Worm (Caenorhabditis elegans) whole organism, early embryonic: ENCODE results near the gene sap-49.

Experiments
- B0310.2 ChIP-seq: sonication (generic microtip); optimal IDR thresholded peaks from 2 replicates; lab custom pipeline; 2016; ENCODE audit warnings: mild to moderate bottlenecking, missing genetic modification characterization, missing compliant biosample characterization
- F13C5.2 ChIP-seq: sonication (generic microtip); optimal IDR thresholded peaks from 2 replicates; lab custom pipeline; 2017; ENCODE audit warnings: mild to moderate bottlenecking, missing genetic modification characterization, inconsistent platforms, missing compliant biosample characterization
- aly-1 ChIP-seq: sonication (generic microtip); optimal IDR thresholded peaks from 2 replicates; lab custom pipeline; 2016; ENCODE audit warnings: missing genetic modification characterization, missing compliant biosample characterization
- ama-1 ChIP-seq: fragments of 150-350 bp; optimal IDR thresholded peaks from 2 replicates; lab custom pipeline; 2014
- ceh-13 ChIP-seq: fragments of 200-800 bp; sonication (Bioruptor generic); optimal IDR thresholded peaks from 2 replicates; lab custom pipeline; 2018; ENCODE audit warnings: mild to moderate bottlenecking, missing genetic modification characterization, missing compliant biosample characterization
- ceh-36 ChIP-seq: sonication (generic microtip); optimal IDR thresholded peaks from 2 replicates; lab custom pipeline; 2016; ENCODE audit warnings: missing genetic modification characterization, inconsistent platforms, missing compliant biosample characterization
- ets-7 ChIP-seq: sonication (generic microtip); optimal IDR thresholded peaks from 2 replicates; lab custom pipeline; 2016; ENCODE audit warnings: missing genotype, missing genetic modification characterization, missing compliant biosample characterization
- flt-1 ChIP-seq: fragments of 200-800 bp; sonication (Bioruptor generic); IDR thresholded peaks from 2 replicates; pipeline ENCODE4 v1.3.6; 2022; ENCODE audit warnings: missing genetic modification characterization, missing compliant biosample characterization
- hmbx-1 ChIP-seq: sonication (generic microtip); optimal IDR thresholded peaks from 2 replicates; lab custom pipeline; 2016; ENCODE audit warnings: mild to moderate bottlenecking, missing genetic modification characterization, missing compliant biosample characterization
- hmg-4 ChIP-seq: fragments of 200-800 bp; sonication (Bioruptor generic); optimal IDR thresholded peaks from 2 replicates; lab custom pipeline; 2018; ENCODE audit warnings: mild to moderate bottlenecking, missing genetic modification characterization, missing compliant biosample characterization
- hnd-1 ChIP-seq: sonication (generic microtip); optimal IDR thresholded peaks from 2 replicates; lab custom pipeline; 2016; ENCODE audit warnings: missing genetic modification characterization, missing compliant biosample characterization
- pes-1 ChIP-seq: fragments of 200-800 bp; sonication (Bioruptor generic); IDR thresholded peaks from 2 replicates; pipeline ENCODE4 v1.3.6; 2022; ENCODE audit warnings: missing genetic modification reagents, missing genetic modification characterization, missing compliant biosample characterization
- scrt-1 ChIP-seq: fragments of 200-800 bp; sonication (Bioruptor generic); IDR thresholded peaks from 2 replicates; pipeline ENCODE4 v1.3.6; 2022; ENCODE audit warnings: missing genetic modification characterization, missing compliant biosample characterization
- sea-1 ChIP-seq: fragments of 200-800 bp; sonication (Bioruptor generic); conservative IDR thresholded peaks from 2 replicates; pipeline ENCODE4 v1.3.6; 2022; ENCODE audit warnings: missing genetic modification characterization, missing compliant biosample characterization
- tbx-11 ChIP-seq: fragments of 200-800 bp; sonication (Bioruptor generic); IDR thresholded peaks from 2 replicates; pipeline ENCODE4 v1.3.6; 2022; ENCODE audit warnings: missing genetic modification characterization, missing compliant biosample characterization
- tbx-37 ChIP-seq: fragments of 200-800 bp; sonication (Bioruptor generic); conservative IDR thresholded peaks from 2 replicates; pipeline ENCODE4 v1.3.6; 2022; ENCODE audit warnings: missing genetic modification reagents, missing genetic modification characterization, missing compliant biosample characterization
- tra-4 ChIP-seq: sonication (generic microtip); optimal IDR thresholded peaks from 2 replicates; lab custom pipeline; 2017; ENCODE audit warnings: missing genetic modification characterization, missing compliant biosample characterization

sap-49 gene

ce11 chrII:8065985-8066384 lies 30.4 kb upstream of the sap-49 start, which contains the start of gene pdha-1:
pdha-1 (plus strand) TSS chrII:8066285.
- TF ChIP-seq hmbx-1 (no peak), scrt-1 (GFP tag; lab: Robert Waterston, UW) (no peak), sea-1 (GFP tag; lab: Robert Waterston, UW) (no peak), ama-1 (lab: Kevin White, UChicago) (no peak), hnd-1 (tag; lab: Kevin White, UChicago) (no peak), ets-7 (no peak)

ce11 chrII:8062334-8062791 lies 26.8 kb upstream of the sap-49 start, which contains the start of gene ufd-2:
ufd-2 (plus strand) TSS chrII:8062741.
- 0 out of 2 replicates have a peak, but pooled peaks have one; percentile 23 for TF ChIP-seq scrt-1 (GFP tag; lab: Robert Waterston, UW)
- TF ChIP-seq sea-1 (GFP tag; lab: Robert Waterston, UW), result no peak
- TF ChIP-seq tbx-11 (GFP tag; lab: Robert Waterston, UW), result no peak
- peak; percentile 14 for TF ChIP-seq ets-7

ce11 chrII:8059532-8059931 lies 24.0 kb upstream of the sap-49 start:
- TF ChIP-seq hnd-1 (tag; lab: Kevin White, UChicago), result no peak
- no peak for TF ChIP-seq ceh-13
- TF ChIP-seq aly-1, result no peak
- no peak for TF ChIP-seq hmbx-1
- TF ChIP-seq ama-1 (lab: Kevin White, UChicago), result no peak
- TF ChIP-seq tbx-11 (GFP tag; lab: Robert Waterston, UW), result no peak
- no peak for TF ChIP-seq flt-1 (GFP tag; lab: Robert Waterston, UW)
- no peak for TF ChIP-seq sea-1 (GFP tag; lab: Robert Waterston, UW)
- TF ChIP-seq F13C5.2 (tag; lab: Kevin White, UChicago), result no peak
- no peak for TF ChIP-seq ets-7
- TF ChIP-seq pes-1 (GFP tag; lab: Robert Waterston, UW), result no peak
- TF ChIP-seq ceh-36 (tag; lab: Kevin White, UChicago), result no peak
- TF ChIP-seq tbx-37 (GFP tag; lab: Robert Waterston, UW), result no peak
- no peak for TF ChIP-seq hmg-4 (GFP tag; lab: Kevin White, UChicago)
- no peak for TF ChIP-seq tra-4 (tag; lab: Kevin White, UChicago)
- no peak for TF ChIP-seq B0310.2 (tag; lab: Kevin White, UChicago)
- no peak for TF ChIP-seq scrt-1 (GFP tag; lab: Robert Waterston, UW)

ce11 chrII:8058769-8059168 lies 23.2 kb upstream of the sap-49 start, which contains the start of gene T05H10.8:
T05H10.8 (plus strand) TSS chrII:8059069.
- TF ChIP-seq ets-7 (no peak), pes-1 (GFP tag; lab: Robert Waterston, UW) (no peak), tra-4 (tag; lab: Kevin White, UChicago) (no peak), F13C5.2 (tag; lab: Kevin White, UChicago) (no peak), ceh-36 (tag; lab: Kevin White, UChicago) (no peak), hnd-1 (tag; lab: Kevin White, UChicago) (no peak)

- TF ChIP-seq ceh-36 (tag; lab: Kevin White, UChicago), result no peak
These were observed 22.3 kb upstream of the sap-49 start for ce11 chrII:8057911-8058310.

ce11 chrII:8052850-8053249 lies 17.3 kb upstream of the sap-49 start, which contains the start of gene T05H10.4:
T05H10.4 (plus strand) TSS chrII:8053150.
- no peak for TF ChIP-seq sea-1 (GFP tag; lab: Robert Waterston, UW)
- TF ChIP-seq ceh-13, result no peak
- no peak for TF ChIP-seq B0310.2 (tag; lab: Kevin White, UChicago)
- no peak for TF ChIP-seq ceh-36 (tag; lab: Kevin White, UChicago)
- no peak for TF ChIP-seq hnd-1 (tag; lab: Kevin White, UChicago)
- TF ChIP-seq ama-1 (lab: Kevin White, UChicago), result no peak
- no peak for TF ChIP-seq tbx-11 (GFP tag; lab: Robert Waterston, UW)
- no peak for TF ChIP-seq F13C5.2 (tag; lab: Kevin White, UChicago)
- no peak for TF ChIP-seq hmbx-1
- TF ChIP-seq tbx-37 (GFP tag; lab: Robert Waterston, UW), result no peak
- no peak for TF ChIP-seq flt-1 (GFP tag; lab: Robert Waterston, UW)
- no peak for TF ChIP-seq ets-7
- no peak for TF ChIP-seq aly-1

ce11 chrII:8052172-8052571 lies 16.6 kb upstream of the sap-49 start:
- TF ChIP-seq ceh-36 (tag; lab: Kevin White, UChicago), result no peak
- TF ChIP-seq ama-1 (lab: Kevin White, UChicago), result no peak
- TF ChIP-seq tbx-11 (GFP tag; lab: Robert Waterston, UW), result no peak

ce11 chrII:8051330-8051729 lies 15.8 kb upstream of the sap-49 start:
- TF ChIP-seq hnd-1 (tag; lab: Kevin White, UChicago) (no peak), ama-1 (lab: Kevin White, UChicago) (no peak), ceh-36 (tag; lab: Kevin White, UChicago) (no peak), hmbx-1 (no peak), B0310.2 (tag; lab: Kevin White, UChicago) (no peak), ceh-13 (no peak), ets-7 (no peak), sea-1 (GFP tag; lab: Robert Waterston, UW) (no peak), F13C5.2 (tag; lab: Kevin White, UChicago) (no peak), tbx-37 (GFP tag; lab: Robert Waterston, UW) (no peak)

- TF ChIP-seq tra-4 (tag; lab: Kevin White, UChicago), result no peak
- no peak for TF ChIP-seq pes-1 (GFP tag; lab: Robert Waterston, UW)
- TF ChIP-seq ama-1 (lab: Kevin White, UChicago), result no peak
- TF ChIP-seq tbx-37 (GFP tag; lab: Robert Waterston, UW), result no peak
- TF ChIP-seq B0310.2 (tag; lab: Kevin White, UChicago), result no peak
- TF ChIP-seq flt-1 (GFP tag; lab: Robert Waterston, UW), result no peak
- TF ChIP-seq scrt-1 (GFP tag; lab: Robert Waterston, UW), result no peak
- no peak for TF ChIP-seq sea-1 (GFP tag; lab: Robert Waterston, UW)
- no peak for TF ChIP-seq hmg-4 (GFP tag; lab: Kevin White, UChicago)
- TF ChIP-seq F13C5.2 (tag; lab: Kevin White, UChicago), result no peak
- no peak for TF ChIP-seq ceh-13
- no peak for TF ChIP-seq tbx-11 (GFP tag; lab: Robert Waterston, UW)
- TF ChIP-seq ceh-36 (tag; lab: Kevin White, UChicago), result no peak
- no peak for TF ChIP-seq hnd-1 (tag; lab: Kevin White, UChicago)
- no peak for TF ChIP-seq aly-1
- no peak for TF ChIP-seq ets-7
- no peak for TF ChIP-seq hmbx-1
These were observed 14.9 kb upstream of the sap-49 start, which contains the start of gene mtre-1 for ce11 chrII:8050477-8050876. mtre-1 (minus strand) TSS chrII:8050577.
